Fruit fly (Drosophila melanogaster) whole organism, pupa: ENCODE results near the gene RpS6.

Source experiments
- CG10348 ChIP-seq: fragments of 200-800 bp; sonication (Bioruptor generic); IDR thresholded peaks from 2 replicates; pipeline ENCODE4 v1.3.6; 2022; ENCODE audit warnings: missing biosample characterization, missing genetic modification characterization
- CG12605 ChIP-seq: fragments of 200-800 bp; sonication (Bioruptor generic); IDR thresholded peaks from 2 replicates; pipeline ENCODE4 v1.3.6; 2022; ENCODE audit warnings: missing biosample characterization, missing genetic modification characterization
- CG13204 ChIP-seq: fragments of 200-800 bp; sonication (Bioruptor generic); optimal IDR thresholded peaks from 2 replicates; lab custom pipeline; 2018; ENCODE audit warnings: missing biosample characterization, mild to moderate bottlenecking, missing genetic modification characterization, moderate library complexity
- CG14655 ChIP-seq: fragments of 200-800 bp; sonication (Bioruptor generic); optimal IDR thresholded peaks from 3 replicates; lab custom pipeline; 2017; ENCODE audit warnings: mild to moderate bottlenecking, missing biosample characterization, missing genetic modification reagents, missing genetic modification characterization
- CG15710 ChIP-seq: fragments of 200-800 bp; sonication (Bioruptor generic); optimal IDR thresholded peaks from 2 replicates; lab custom pipeline; 2018; ENCODE audit warnings: missing biosample characterization, mild to moderate bottlenecking, missing genetic modification characterization, moderate library complexity
- CG17806 ChIP-seq: fragments of 200-800 bp; sonication (Bioruptor generic); optimal IDR thresholded peaks from 2 replicates; lab custom pipeline; 2018; ENCODE audit warnings: missing biosample characterization, mild to moderate bottlenecking, missing genetic modification characterization, moderate library complexity
- CG32121 ChIP-seq: fragments of 200-800 bp; sonication (Bioruptor generic); IDR thresholded peaks from 2 replicates; pipeline ENCODE4 v1.3.6; 2022; ENCODE audit warnings: missing biosample characterization, missing genetic modification characterization
- CG34367 ChIP-seq: fragments of 200-800 bp; sonication (Bioruptor generic); optimal IDR thresholded peaks from 2 replicates; lab custom pipeline; 2018; ENCODE audit warnings: missing biosample characterization, mild to moderate bottlenecking, missing genetic modification characterization
- CG4496 ChIP-seq: fragments of 200-800 bp; sonication (Bioruptor generic); IDR thresholded peaks from 3 replicates; pipeline ENCODE4 v1.3.6; 2022; ENCODE audit warnings: missing biosample characterization, missing genetic modification characterization
- CG8159 ChIP-seq: fragments of 200-800 bp; sonication (Bioruptor generic); optimal IDR thresholded peaks from 3 replicates; lab custom pipeline; 2018; ENCODE audit warnings: missing biosample characterization, mild to moderate bottlenecking, missing genetic modification characterization, moderate library complexity
- CG8301 ChIP-seq: fragments of 200-800 bp; sonication (Bioruptor generic); optimal IDR thresholded peaks from 2 replicates; lab custom pipeline; 2018; ENCODE audit warnings: missing biosample characterization, mild to moderate bottlenecking, missing genetic modification characterization
- CG9948 ChIP-seq: fragments of 200-800 bp; sonication (Bioruptor generic); optimal IDR thresholded peaks from 2 replicates; lab custom pipeline; 2018; ENCODE audit warnings: missing biosample characterization, mild to moderate bottlenecking, missing genetic modification characterization, moderate library complexity
- D1 ChIP-seq: fragments of 200-800 bp; sonication (Bioruptor generic); optimal IDR thresholded peaks from 2 replicates; lab custom pipeline; 2018; ENCODE audit warnings: missing biosample characterization, mild to moderate bottlenecking, missing genetic modification characterization, moderate library complexity
- EcR ChIP-seq: fragments of 200-800 bp; sonication (Bioruptor generic); optimal IDR thresholded peaks from 3 replicates; lab custom pipeline; 2019; ENCODE audit warnings: missing biosample characterization, missing genetic modification characterization, mild to moderate bottlenecking, moderate library complexity, missing genetic modification reagents
- Ets98B ChIP-seq: fragments of 200-800 bp; sonication (Bioruptor generic); IDR thresholded peaks from 2 replicates; pipeline ENCODE4 v1.3.6; 2022; ENCODE audit warnings: missing biosample characterization, missing genetic modification characterization
- Pif1A ChIP-seq: fragments of 200-800 bp; sonication (Bioruptor generic); optimal IDR thresholded peaks from 3 replicates; lab custom pipeline; 2016; ENCODE audit warnings: missing biosample characterization, missing genetic modification characterization
- Pif1B ChIP-seq: fragments of 200-800 bp; sonication (Bioruptor generic); optimal IDR thresholded peaks from 3 replicates; lab custom pipeline; 2016; ENCODE audit warnings: missing biosample characterization, missing genetic modification characterization
- Snoo ChIP-seq: fragments of 200-800 bp; sonication (Bioruptor generic); optimal IDR thresholded peaks from 3 replicates; lab custom pipeline; 2017; ENCODE audit warnings: missing biosample characterization, mild to moderate bottlenecking, missing genetic modification characterization, inconsistent platforms
- fd96Ca ChIP-seq: fragments of 200-800 bp; sonication (Bioruptor generic); IDR thresholded peaks from 3 replicates; pipeline ENCODE4 v1.3.6; 2022; ENCODE audit warnings: missing biosample characterization, missing genetic modification characterization
- gl ChIP-seq: fragments of 200-800 bp; sonication (Bioruptor generic); optimal IDR thresholded peaks from 2 replicates; lab custom pipeline; 2018; ENCODE audit warnings: missing biosample characterization, mild to moderate bottlenecking, missing genetic modification characterization
- rn ChIP-seq: fragments of 200-800 bp; sonication (Bioruptor generic); IDR thresholded peaks from 2 replicates; pipeline ENCODE4 v1.3.6; 2022; ENCODE audit warnings: missing biosample characterization, missing genetic modification characterization

Gene RpS6

dm6 chrX:7888386-7889024 lies 12.6 kb downstream of the RpS6 start, which contains the start of gene Acat1:
TSS of gene Acat1 (minus strand) at chrX:7888785.
- peak; percentile 62; the same call in 1 of the 2 replicates for TF ChIP-seq Ets98B (GFP tag; lab: Robert Waterston, UW)
- TF ChIP-seq rn (GFP tag; lab: Robert Waterston, UW) = peak; percentile 63; the same call in 1 of the 2 replicates
- TF ChIP-seq CG32121 (GFP tag; lab: Robert Waterston, UW) = peak; percentile 48; the same call in 1 of the 2 replicates
- no peak for TF ChIP-seq Snoo
- TF ChIP-seq CG17806 (tag; lab: Kevin White, UChicago) = peak; percentile 65
- peak; percentile 78 for TF ChIP-seq CG4496 (GFP tag; lab: Robert Waterston, UW)
- peak; percentile 32 for TF ChIP-seq D1
- TF ChIP-seq CG12605 (GFP tag; lab: Robert Waterston, UW) = peak; percentile 52
- TF ChIP-seq CG8159 (tag; lab: Kevin White, UChicago) = peak; percentile 52
- TF ChIP-seq CG8301 (tag; lab: Kevin White, UChicago) = peak; percentile 52
- peak; percentile 81 for TF ChIP-seq Pif1B (GFP tag; lab: Kevin White, UChicago)
- TF ChIP-seq EcR = no peak
- TF ChIP-seq fd96Ca = no peak
- peak; percentile 55 for TF ChIP-seq CG14655 (GFP tag; lab: Kevin White, UChicago)
- no peak for TF ChIP-seq CG13204
- peak; percentile 47 for TF ChIP-seq CG34367
- TF ChIP-seq gl (tag; lab: Kevin White, UChicago) = no peak
- no peak for TF ChIP-seq CG9948 (tag; lab: Kevin White, UChicago)
- TF ChIP-seq CG15710 (tag; lab: Kevin White, UChicago) = peak; percentile 55
- TF ChIP-seq CG10348 (GFP tag; lab: Robert Waterston, UW) = no peak
- peak; percentile 80 for TF ChIP-seq Pif1A (GFP tag; lab: Kevin White, UChicago)

- TF ChIP-seq CG8159 (tag; lab: Kevin White, UChicago) (no peak), CG15710 (tag; lab: Kevin White, UChicago) (no peak), CG14655 (GFP tag; lab: Kevin White, UChicago) (no peak), CG10348 (GFP tag; lab: Robert Waterston, UW) (no peak), CG32121 (GFP tag; lab: Robert Waterston, UW) (no peak), CG8301 (tag; lab: Kevin White, UChicago) (no peak), Snoo (no peak), CG17806 (tag; lab: Kevin White, UChicago) (no peak), Ets98B (GFP tag; lab: Robert Waterston, UW) (no peak), rn (GFP tag; lab: Robert Waterston, UW) (no peak), CG12605 (GFP tag; lab: Robert Waterston, UW) (no peak), CG13204 (no peak), D1 (no peak), fd96Ca (no peak)
Measured at dm6 chrX:7884360-7884759, 16.8 kb downstream of the RpS6 start, which contains the start of gene Ir7g. TSS of gene Ir7g (plus strand) at chrX:7884660.

dm6 chrX:7883926-7884325 lies 17.2 kb downstream of the RpS6 start, which contains the start of gene Ir7f:
TSS of gene Ir7f (minus strand) at chrX:7884026.
- TF ChIP-seq Snoo = no peak
- TF ChIP-seq CG9948 (tag; lab: Kevin White, UChicago) = no peak
- TF ChIP-seq CG32121 (GFP tag; lab: Robert Waterston, UW) = no peak
- no peak for TF ChIP-seq Pif1A (GFP tag; lab: Kevin White, UChicago)
- TF ChIP-seq CG34367 = no peak
- TF ChIP-seq Pif1B (GFP tag; lab: Kevin White, UChicago) = no peak
- TF ChIP-seq CG17806 (tag; lab: Kevin White, UChicago) = no peak
- no peak for TF ChIP-seq fd96Ca
- no peak for TF ChIP-seq CG14655 (GFP tag; lab: Kevin White, UChicago)
- no peak for TF ChIP-seq CG13204
- no peak for TF ChIP-seq Ets98B (GFP tag; lab: Robert Waterston, UW)
- TF ChIP-seq CG12605 (GFP tag; lab: Robert Waterston, UW) = no peak
- TF ChIP-seq, all 21 proteins: peak for 0

- TF ChIP-seq Ets98B (GFP tag; lab: Robert Waterston, UW) (no peak), Pif1A (GFP tag; lab: Kevin White, UChicago) (no peak), fd96Ca (no peak), CG13204 (no peak), CG14655 (GFP tag; lab: Kevin White, UChicago) (no peak)
Measured at dm6 chrX:7881579-7881978, 19.6 kb downstream of the RpS6 start, which contains the start of gene Ir7e. TSS of gene Ir7e (minus strand) at chrX:7881679.

dm6 chrX:7878736-7879135 lies 22.4 kb downstream of the RpS6 start, which contains the start of gene Ir7d:
TSS of gene Ir7d (minus strand) at chrX:7878836.
- TF ChIP-seq Pif1A (GFP tag; lab: Kevin White, UChicago) (no peak), fd96Ca (no peak), EcR (no peak), CG4496 (GFP tag; lab: Robert Waterston, UW) (no peak), Ets98B (GFP tag; lab: Robert Waterston, UW) (no peak), CG15710 (tag; lab: Kevin White, UChicago) (no peak), CG13204 (no peak), CG32121 (GFP tag; lab: Robert Waterston, UW) (no peak)

dm6 chrX:7874094-7874493 lies 27.0 kb downstream of the RpS6 start, which contains the start of gene Ir7c:
TSS of gene Ir7c (plus strand) at chrX:7874394.
- TF ChIP-seq CG12605 (GFP tag; lab: Robert Waterston, UW) (no peak), CG9948 (tag; lab: Kevin White, UChicago) (no peak), CG34367 (no peak), CG10348 (GFP tag; lab: Robert Waterston, UW) (no peak), rn (GFP tag; lab: Robert Waterston, UW) (no peak), EcR (no peak), gl (tag; lab: Kevin White, UChicago) (no peak), Snoo (no peak), Ets98B (GFP tag; lab: Robert Waterston, UW) (no peak), D1 (no peak), Pif1A (GFP tag; lab: Kevin White, UChicago) (no peak), CG8301 (tag; lab: Kevin White, UChicago) (no peak), CG4496 (GFP tag; lab: Robert Waterston, UW) (no peak), CG15710 (tag; lab: Kevin White, UChicago) (no peak), CG32121 (GFP tag; lab: Robert Waterston, UW) (no peak), CG14655 (GFP tag; lab: Kevin White, UChicago) (no peak)
